Worm (Caenorhabditis elegans) whole organism, L3 larva: Measurements from ENCODE around the gene C30G7.5.

Experiments
- ceh-82 ChIP-seq: fragments of 150-350 bp; optimal IDR thresholded peaks from 2 replicates; lab custom pipeline; 2014; ENCODE audit warnings: missing biosample characterization, missing genetic modification characterization
- ceh-9 ChIP-seq: sonication (generic microtip); optimal IDR thresholded peaks from 2 replicates; lab custom pipeline; 2018; ENCODE audit warnings: missing biosample characterization, missing genetic modification characterization
- daf-12 ChIP-seq: fragments of 150-350 bp; optimal IDR thresholded peaks from 2 replicates; lab custom pipeline; 2014; ENCODE audit warnings: missing biosample characterization, missing genetic modification reagents, missing genetic modification characterization
- elt-3 ChIP-seq, 3 experiments: fragments of 150-350 bp in 1 of 3; sonication (generic microtip) in 2 of 3; optimal IDR thresholded peaks; 2 replicates in 2 of 3; 4 replicates in 1 of 3; lab custom pipeline; 2014 to 2017; ENCODE audit warnings: missing biosample characterization in 3 of 3, missing genetic modification characterization in 3 of 3
- fos-1 ChIP-seq: fragments of 150-350 bp; optimal IDR thresholded peaks from 2 replicates; lab custom pipeline; 2014; ENCODE audit warnings: missing biosample characterization, missing genetic modification characterization
- lin-39 ChIP-seq: fragments of 150-350 bp; optimal IDR thresholded peaks from 2 replicates; lab custom pipeline; 2018; ENCODE audit warnings: missing biosample characterization, missing genetic modification reagents, missing genetic modification characterization
- nfya-1 ChIP-seq: sonication (generic microtip); optimal IDR thresholded peaks from 2 replicates; lab custom pipeline; 2017; ENCODE audit warnings: missing genetic modification characterization, mild to moderate bottlenecking, missing compliant biosample characterization, antibody characterized with exemption, moderate library complexity; ENCODE audit not compliant: insufficient read depth
- nhr-76 ChIP-seq: fragments of 150-350 bp; sonication (generic microtip); optimal IDR thresholded peaks from 5 replicates; lab custom pipeline; 2014; ENCODE audit warnings: missing biosample characterization, missing genetic modification characterization
- pha-4 ChIP-seq: fragments of 150-350 bp; optimal IDR thresholded peaks from 2 replicates; lab custom pipeline; 2014; ENCODE audit warnings: missing biosample characterization, missing genetic modification reagents, missing genetic modification characterization
- snpc-4 ChIP-seq: fragments of 150-350 bp; optimal IDR thresholded peaks from 2 replicates; lab custom pipeline; 2014; ENCODE audit warnings: missing biosample characterization, missing genetic modification characterization
- unc-39 ChIP-seq: sonication (generic microtip); optimal IDR thresholded peaks from 4 replicates; lab custom pipeline; 2017; ENCODE audit warnings: missing biosample characterization, missing genetic modification characterization
- zag-1 ChIP-seq: fragments of 150-350 bp; optimal IDR thresholded peaks from 2 replicates; lab custom pipeline; 2014; ENCODE audit warnings: missing biosample characterization, missing genetic modification characterization
- ztf-4 ChIP-seq: fragments of 150-350 bp; optimal IDR thresholded peaks from 2 replicates; lab custom pipeline; 2014; ENCODE audit warnings: missing biosample characterization, missing genetic modification characterization

DNA sequence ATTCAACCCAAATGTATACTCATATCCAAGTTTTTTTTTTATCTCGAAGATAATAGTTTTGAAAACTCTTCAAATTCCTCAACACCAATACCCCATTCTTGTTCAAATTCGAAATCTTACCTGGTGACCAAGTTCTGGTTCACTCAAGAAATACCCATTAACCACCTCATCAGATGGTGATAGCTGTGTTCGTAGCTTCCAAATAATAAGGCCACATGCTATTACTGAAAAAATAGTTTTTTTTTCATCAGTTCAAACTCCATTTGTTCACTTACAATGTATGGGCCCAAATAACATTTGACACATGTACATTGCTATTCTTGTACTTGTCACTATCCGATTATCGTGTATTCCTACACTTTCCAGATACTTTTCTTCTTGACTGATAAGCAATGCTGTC is 47.1 kb downstream of the C30G7.5 start:
- TF ChIP-seq lin-39 (no peak), daf-12 (tag; lab: Kevin White, UChicago) (no peak), nfya-1 (tag; lab: Kevin White, UChicago) (no peak), snpc-4 (tag; lab: Kevin White, UChicago) (no peak), ceh-9 (tag; lab: Kevin White, UChicago) (no peak), pha-4 (tag; lab: Kevin White, UChicago) (no peak), nhr-76 (no peak), elt-3 (tag; optimal IDR thresholded peaks at IDR 0.05; lab: Kevin White, UChicago) (no peak), fos-1 (no peak), zag-1 (tag; lab: Kevin White, UChicago) (no peak), unc-39 (no peak), ztf-4 (tag; lab: Kevin White, UChicago) (no peak), ceh-82 (tag; lab: Kevin White, UChicago) (no peak)
